Worm (Caenorhabditis elegans): ENCODE results near the gene C50B6.1.

C50B6.1 gene

DNA sequence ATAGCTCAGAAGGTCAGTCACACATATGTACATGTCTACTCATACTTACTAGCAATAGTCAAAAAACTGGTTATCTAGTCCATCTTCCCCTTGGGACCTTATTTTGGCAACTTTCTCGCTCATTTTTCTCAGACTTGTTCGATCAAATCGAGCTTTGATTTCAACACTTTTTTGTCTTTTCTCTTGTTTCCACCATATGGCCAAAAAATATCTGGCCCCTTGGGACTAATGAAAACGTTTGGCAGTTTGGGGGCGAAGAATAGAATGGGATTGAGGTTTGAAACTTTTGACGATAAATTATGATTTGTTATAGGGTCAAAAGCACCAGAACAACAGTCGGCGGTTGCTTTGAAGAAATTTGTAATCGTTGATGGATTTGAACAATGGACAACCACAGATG is 43.7 kb downstream of the C50B6.1 start:
- TF ChIP-seq W03F9.2 (tag; optimal IDR thresholded peaks at IDR 0.05) (no peak), dao-5 (tag; optimal IDR thresholded peaks at IDR 0.05) (no peak), him-1 (tag; optimal IDR thresholded peaks at IDR 0.05) (no peak)

ce11 chrV:13356210-13356609 is 47.5 kb downstream of the C50B6.1 start:
- TF ChIP-seq dao-5 (tag; optimal IDR thresholded peaks at IDR 0.05) (no peak), W03F9.2 (tag; optimal IDR thresholded peaks at IDR 0.05) (no peak), him-1 (tag; optimal IDR thresholded peaks at IDR 0.05) (no peak)

DNA sequence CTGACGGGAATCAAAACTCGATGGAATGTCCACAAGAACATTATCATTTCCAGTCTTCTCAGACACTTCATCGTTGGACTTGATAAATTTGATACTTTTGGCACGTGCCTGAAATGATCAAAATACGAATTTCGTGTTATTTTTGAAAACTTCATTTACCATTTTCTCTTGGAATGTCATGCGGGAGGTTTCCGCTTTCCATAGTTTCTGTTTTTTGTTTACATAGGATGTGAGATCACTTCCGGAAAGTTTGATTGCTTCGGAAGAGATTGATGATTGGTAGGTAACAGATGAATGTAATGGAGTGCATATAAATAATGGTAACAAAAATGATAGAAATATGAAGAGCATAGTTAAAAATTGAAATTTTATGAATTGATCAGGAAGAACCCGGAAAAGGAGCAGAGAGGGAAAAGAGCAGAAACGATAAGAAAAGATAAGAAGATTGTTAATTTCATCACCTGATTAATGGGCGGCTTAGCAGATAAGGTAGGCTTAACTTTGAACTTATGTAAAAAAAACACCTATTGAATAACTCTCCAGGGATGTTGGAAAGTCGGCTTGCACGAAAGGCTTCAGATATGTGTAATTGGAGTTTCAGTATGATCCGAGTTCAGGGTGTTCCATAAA is 49.1 kb downstream of the C50B6.1 start, which contains the start of gene F32H5.1:
Gene F32H5.1 (minus strand): TSS at position 386 of the 630 bp plus-strand sequence.
- TF ChIP-seq dao-5 (tag; optimal IDR thresholded peaks at IDR 0.05) = no peak
- no peak for TF ChIP-seq him-1 (tag; optimal IDR thresholded peaks at IDR 0.05)
- TF ChIP-seq W03F9.2 (tag; optimal IDR thresholded peaks at IDR 0.05) = no peak
